Worm (Caenorhabditis elegans): ENCODE data around the gene scl-15.

ce11 chrII:3278634-3279033, 5.8 kb downstream of the scl-15 start, which contains the start of gene wht-4:
- no peak for TF ChIP-seq ceh-82 (tag; optimal IDR thresholded peaks at IDR 0.05)
- no peak for TF ChIP-seq ama-1 (optimal IDR thresholded peaks at IDR 0.05)
- no peak for TF ChIP-seq mdl-1 (tag; optimal IDR thresholded peaks at IDR 0.05)
- TF ChIP-seq fkh-2 (tag; optimal IDR thresholded peaks at IDR 0.05): no peak
- no peak for TF ChIP-seq nfya-1 (tag; optimal IDR thresholded peaks at IDR 0.05; ENCODE audit: insufficient read depth)
- TF ChIP-seq nhr-28 (tag; optimal IDR thresholded peaks at IDR 0.05): no peak

Data from whole organism, L3 larva.